Worm (Caenorhabditis elegans) whole organism, L3 larva: ENCODE measurements around the gene srm-3.

Source experiments
- ama-1 ChIP-seq: fragments of 150-350 bp; optimal IDR thresholded peaks from 2 replicates; lab custom pipeline; 2018
- egl-27 ChIP-seq: sonication (generic microtip); optimal IDR thresholded peaks from 4 replicates; lab custom pipeline; 2017; ENCODE audit warnings: missing biosample characterization, missing genetic modification reagents, missing genetic modification characterization
- nhr-11 ChIP-seq: fragments of 150-350 bp; optimal IDR thresholded peaks from 2 replicates; lab custom pipeline; 2014; ENCODE audit warnings: missing biosample characterization, missing genetic modification characterization

DNA sequence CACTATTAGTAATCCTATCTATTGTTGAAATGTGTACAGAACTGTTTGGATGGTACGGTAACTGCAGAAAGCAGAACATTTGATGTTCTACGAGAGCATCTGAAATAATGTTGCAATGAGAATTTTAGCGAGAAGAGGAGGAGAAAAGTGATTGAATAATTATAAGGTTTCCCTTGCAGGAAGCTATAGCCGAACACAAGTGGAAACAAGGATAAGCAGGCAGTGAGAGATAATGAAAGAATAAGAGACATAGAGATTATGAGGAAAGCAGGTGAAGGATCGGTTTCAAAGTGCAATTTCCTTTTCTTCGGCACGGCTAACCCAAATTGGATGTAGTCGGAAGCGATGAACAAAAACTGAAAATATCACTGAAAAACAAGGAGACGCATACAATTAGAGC, 6.9 kb upstream of the srm-3 start, which contains the start of gene del-2:
- TF ChIP-seq egl-27 (tag; lab: Kevin White, UChicago) (no peak), ama-1 (lab: Kevin White, UChicago) (no peak), nhr-11 (no peak)
